Worm (Caenorhabditis elegans): ENCODE results near the gene set-16.

The set-16 gene

DNA sequence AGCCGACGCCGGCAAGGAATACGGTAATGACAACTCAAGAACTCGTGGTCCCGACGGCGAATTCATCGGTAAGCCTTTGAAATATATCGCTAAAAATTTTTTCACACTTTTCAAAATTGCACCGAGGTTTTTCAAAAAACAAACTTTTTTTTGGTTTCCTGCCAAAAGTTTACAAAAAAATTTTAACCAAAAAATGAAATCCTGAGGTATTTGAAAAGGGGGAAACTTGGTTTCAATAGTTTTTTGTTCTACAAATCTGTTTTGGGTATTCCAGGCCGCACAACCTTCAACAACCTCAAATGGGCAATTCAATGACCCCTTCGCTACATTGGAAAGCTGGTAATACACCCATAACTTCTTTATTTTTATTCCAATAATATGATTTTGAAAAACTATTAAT is 38.3 kb downstream of the set-16 start:
- TF ChIP-seq ZK546.5 (tag; optimal IDR thresholded peaks at IDR 0.05) (no peak), pqm-1 (tag; optimal IDR thresholded peaks at IDR 0.05) (no peak), nhr-28 (tag; optimal IDR thresholded peaks at IDR 0.05) (no peak)

DNA sequence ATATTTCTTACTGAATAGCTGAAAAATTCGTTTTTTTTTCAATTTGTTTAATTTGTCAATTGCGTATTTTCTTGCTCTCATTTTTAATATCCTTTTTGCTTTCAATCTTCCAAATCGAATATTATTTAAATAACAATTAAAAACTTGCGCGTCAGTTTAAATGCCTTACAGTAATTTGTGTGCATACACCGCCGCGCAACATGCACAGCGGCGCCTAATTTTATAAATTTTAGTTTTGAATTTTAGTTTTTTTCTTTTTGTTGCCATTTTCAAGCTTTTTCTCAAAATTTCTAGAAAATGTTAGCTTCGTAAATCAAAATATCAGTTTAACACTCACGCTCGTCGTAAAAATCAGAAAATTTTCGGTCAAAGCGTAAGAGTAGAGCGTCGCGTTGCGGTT is 39.6 kb downstream of the set-16 start:
- TF ChIP-seq ceh-28 (tag; optimal IDR thresholded peaks at IDR 0.05) (no peak), nhr-11 (tag; optimal IDR thresholded peaks at IDR 0.05) (no peak), mml-1 (tag; optimal IDR thresholded peaks at IDR 0.05) (no peak), ceh-82 (tag; optimal IDR thresholded peaks at IDR 0.05) (no peak), pha-4 (tag; optimal IDR thresholded peaks at IDR 0.05) (no peak), fos-1 (tag; optimal IDR thresholded peaks at IDR 0.05) (no peak), mdl-1 (tag; optimal IDR thresholded peaks at IDR 0.05) (no peak), jun-1 (tag; optimal IDR thresholded peaks at IDR 0.05) (no peak), tbx-2 (tag; optimal IDR thresholded peaks at IDR 0.05) (no peak), lin-15B (tag; optimal IDR thresholded peaks at IDR 0.05) (no peak), pqm-1 (tag; optimal IDR thresholded peaks at IDR 0.05) (no peak), ZK546.5 (tag; optimal IDR thresholded peaks at IDR 0.05) (no peak), ztf-4 (tag; optimal IDR thresholded peaks at IDR 0.05) (no peak), eor-1 (tag; optimal IDR thresholded peaks at IDR 0.05) (no peak)

DNA sequence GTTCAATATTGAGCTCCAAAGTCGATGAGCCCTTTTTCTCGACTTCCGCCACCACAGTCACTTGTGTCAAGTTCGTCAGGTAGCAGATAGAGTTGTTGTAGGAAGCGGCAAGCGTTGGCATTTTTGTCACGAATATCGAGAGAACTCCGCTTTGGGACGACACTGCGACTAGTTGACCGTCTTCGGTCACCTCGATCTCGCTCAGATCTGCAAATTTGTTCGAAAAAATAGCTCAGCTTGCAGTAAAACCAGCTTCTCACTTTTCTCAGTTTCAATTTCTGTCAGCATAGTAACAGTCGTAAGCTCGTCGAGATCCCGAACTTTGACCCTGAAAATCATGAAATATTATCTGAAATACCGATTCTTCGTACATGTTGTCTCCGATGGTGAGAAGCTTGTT is 40.5 kb downstream of the set-16 start:
- TF ChIP-seq nhr-237 (tag; optimal IDR thresholded peaks at IDR 0.05) (no peak), egl-27 (tag; optimal IDR thresholded peaks at IDR 0.05) (no peak), ceh-28 (tag; optimal IDR thresholded peaks at IDR 0.05) (no peak), ztf-11 (tag; optimal IDR thresholded peaks at IDR 0.05) (no peak), unc-62 (GFP tag; optimal IDR thresholded peaks at IDR 0.05) (no peak), zag-1 (tag; optimal IDR thresholded peaks at IDR 0.05) (no peak), fkh-10 (GFP tag; optimal IDR thresholded peaks at IDR 0.05) (no peak), skn-1 (tag; optimal IDR thresholded peaks at IDR 0.05) (no peak), tbx-2 (tag; optimal IDR thresholded peaks at IDR 0.05) (no peak), nhr-67 (tag; optimal IDR thresholded peaks at IDR 0.05) (no peak), eor-1 (tag; optimal IDR thresholded peaks at IDR 0.05) (no peak), ztf-4 (tag; optimal IDR thresholded peaks at IDR 0.05) (no peak), lin-39 (tag; optimal IDR thresholded peaks at IDR 0.05) (no peak), fkh-2 (tag; optimal IDR thresholded peaks at IDR 0.05) (no peak), ceh-9 (tag; optimal IDR thresholded peaks at IDR 0.05) (no peak), elt-1 (tag; optimal IDR thresholded peaks at IDR 0.05) (no peak), daf-12 (tag; optimal IDR thresholded peaks at IDR 0.05) (no peak), nhr-76 (tag; optimal IDR thresholded peaks at IDR 0.05) (no peak), ama-1 (optimal IDR thresholded peaks at IDR 0.05) (no peak), pha-4 (tag; optimal IDR thresholded peaks at IDR 0.05) (no peak)

DNA sequence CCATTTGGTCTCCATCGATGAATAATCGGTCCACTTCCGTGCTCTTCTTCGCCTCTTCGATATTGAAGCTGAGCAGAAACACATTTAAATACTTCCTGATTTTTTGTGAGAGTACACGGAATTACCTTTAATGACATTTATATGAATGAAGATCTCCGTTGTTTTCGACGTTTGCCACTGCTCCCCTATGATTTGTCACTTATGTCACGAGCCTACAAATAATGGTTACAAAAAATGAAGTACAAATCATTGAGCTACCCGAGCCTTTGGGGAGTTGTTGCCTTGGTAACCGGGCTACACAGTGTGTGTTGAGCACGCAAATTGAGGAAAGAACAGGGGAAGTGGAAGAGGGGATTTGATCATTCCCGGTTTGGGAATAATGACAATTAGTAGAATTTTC is 42.6 kb downstream of the set-16 start, which contains the start of gene dyf-2:
Gene dyf-2, minus strand, starts transcription at position 137 of the 400 bp plus-strand sequence.
- TF ChIP-seq nhr-77 (tag; optimal IDR thresholded peaks at IDR 0.05) (no peak), mdl-1 (tag; optimal IDR thresholded peaks at IDR 0.05) (no peak), zag-1 (tag; optimal IDR thresholded peaks at IDR 0.05) (no peak), aly-2 (tag; optimal IDR thresholded peaks at IDR 0.05) (no peak), nhr-237 (tag; optimal IDR thresholded peaks at IDR 0.05) (no peak), unc-62 (GFP tag; optimal IDR thresholded peaks at IDR 0.05) (no peak), ztf-4 (tag; optimal IDR thresholded peaks at IDR 0.05) (no peak)

DNA sequence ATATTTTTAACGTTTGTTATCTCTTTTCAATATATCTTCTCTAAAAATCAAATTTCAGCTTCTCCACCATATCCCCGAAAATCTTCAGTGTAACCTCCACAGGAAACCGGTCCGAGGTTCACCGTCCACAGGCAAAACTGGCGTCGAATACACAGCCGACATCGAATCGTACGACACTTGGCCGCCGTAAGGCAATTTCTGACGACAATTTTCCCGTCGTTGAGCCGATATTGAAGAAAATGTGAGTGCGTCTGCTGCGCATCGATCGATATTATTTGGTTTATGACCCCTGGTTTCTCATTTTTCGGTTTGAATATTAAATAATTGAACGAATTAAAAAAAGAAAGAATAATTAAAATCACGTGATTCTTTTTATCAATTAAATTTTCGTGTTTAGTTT is 43.5 kb downstream of the set-16 start, which contains the start of gene cul-2:
Gene cul-2, plus strand, starts transcription at position 59 of the 400 bp plus-strand sequence.
- TF ChIP-seq nhr-43 (tag; optimal IDR thresholded peaks at IDR 0.05; ENCODE audit: poor library complexity, severe bottlenecking) (no peak), ceh-82 (tag; optimal IDR thresholded peaks at IDR 0.05) (no peak), jun-1 (tag; optimal IDR thresholded peaks at IDR 0.05) (no peak), sea-2 (GFP tag; optimal IDR thresholded peaks at IDR 0.05) (no peak), pha-4 (tag; optimal IDR thresholded peaks at IDR 0.05) (peak; percentile 35), R02D3.7 (tag; optimal IDR thresholded peaks at IDR 0.05) (no peak), elt-2 (tag; optimal IDR thresholded peaks at IDR 0.05) (no peak), ama-1 (optimal IDR thresholded peaks at IDR 0.05) (peak; percentile 10), ztf-11 (tag; optimal IDR thresholded peaks at IDR 0.05) (no peak), unc-62 (GFP tag; optimal IDR thresholded peaks at IDR 0.05) (no peak), lin-15B (tag; optimal IDR thresholded peaks at IDR 0.05) (peak; percentile 43), lin-39 (tag; optimal IDR thresholded peaks at IDR 0.05) (peak; percentile 18), eor-1 (tag; optimal IDR thresholded peaks at IDR 0.05) (no peak), mml-1 (tag; optimal IDR thresholded peaks at IDR 0.05) (no peak), nhr-76 (tag; optimal IDR thresholded peaks at IDR 0.05) (no peak), egl-27 (tag; optimal IDR thresholded peaks at IDR 0.05) (no peak), nhr-25 (tag; optimal IDR thresholded peaks at IDR 0.05) (peak; percentile 38), mdl-1 (tag; optimal IDR thresholded peaks at IDR 0.05) (no peak), nhr-77 (tag; optimal IDR thresholded peaks at IDR 0.05) (no peak), unc-39 (tag; optimal IDR thresholded peaks at IDR 0.05) (no peak), nhr-11 (tag; optimal IDR thresholded peaks at IDR 0.05) (no peak), daf-12 (tag; optimal IDR thresholded peaks at IDR 0.05) (no peak), tbx-2 (tag; optimal IDR thresholded peaks at IDR 0.05) (no peak), fkh-2 (tag; optimal IDR thresholded peaks at IDR 0.05) (no peak), nfya-1 (tag; optimal IDR thresholded peaks at IDR 0.05; ENCODE audit: insufficient read depth) (peak; percentile 36), nhr-28 (tag; optimal IDR thresholded peaks at IDR 0.05) (no peak), aly-2 (tag; optimal IDR thresholded peaks at IDR 0.05) (no peak), fos-1 (tag; optimal IDR thresholded peaks at IDR 0.05) (no peak), egl-5 (tag; optimal IDR thresholded peaks at IDR 0.05) (no peak), hmg-11 (tag; optimal IDR thresholded peaks at IDR 0.05) (peak; percentile 60), ZK546.5 (tag; optimal IDR thresholded peaks at IDR 0.05) (no peak)
